Worm (Caenorhabditis elegans): ENCODE data around the gene rev-1.

ce11 chrII:7946830-7947425, 46.5 kb downstream of the rev-1 start, which contains the start of gene ZK669.5:
- TF ChIP-seq ama-1 (optimal IDR thresholded peaks at IDR 0.05) (no peak), unc-62 (GFP tag; optimal IDR thresholded peaks at IDR 0.05) (no peak), sma-3 (GFP tag; optimal IDR thresholded peaks at IDR 0.05) (no peak), mdl-1 (tag; optimal IDR thresholded peaks at IDR 0.05) (no peak), R02D3.7 (tag; optimal IDR thresholded peaks at IDR 0.05) (no peak), lin-13 (GFP tag; optimal IDR thresholded peaks at IDR 0.05) (no peak), sem-4 (tag; optimal IDR thresholded peaks at IDR 0.05) (no peak), gmeb-1 (tag; optimal IDR thresholded peaks at IDR 0.05) (no peak), sma-9 (GFP tag; optimal IDR thresholded peaks at IDR 0.05) (peak; percentile 45), sma-9 (tag; optimal IDR thresholded peaks at IDR 0.05) (no peak), ZK546.5 (tag; optimal IDR thresholded peaks at IDR 0.05) (no peak)

Measured in whole organism, L2 larva.